Worm (Caenorhabditis elegans): Measurements from ENCODE around the gene ubc-21.

ce11 chrX:8866563-8866962 is 2.9 kb upstream of the ubc-21 start, which contains the start of gene ins-9:
- TF ChIP-seq zag-1 (tag; optimal IDR thresholded peaks at IDR 0.05) (no peak), ZK546.5 (tag; optimal IDR thresholded peaks at IDR 0.05) (no peak), elt-1 (tag; optimal IDR thresholded peaks at IDR 0.05) (no peak), lsy-12 (tag; optimal IDR thresholded peaks at IDR 0.05) (no peak), unc-62 (GFP tag; optimal IDR thresholded peaks at IDR 0.05) (no peak), mdl-1 (tag; optimal IDR thresholded peaks at IDR 0.05) (no peak)
